Fruit fly (Drosophila melanogaster): ENCODE results near the gene Pfdn1.

The Pfdn1 gene

DNA sequence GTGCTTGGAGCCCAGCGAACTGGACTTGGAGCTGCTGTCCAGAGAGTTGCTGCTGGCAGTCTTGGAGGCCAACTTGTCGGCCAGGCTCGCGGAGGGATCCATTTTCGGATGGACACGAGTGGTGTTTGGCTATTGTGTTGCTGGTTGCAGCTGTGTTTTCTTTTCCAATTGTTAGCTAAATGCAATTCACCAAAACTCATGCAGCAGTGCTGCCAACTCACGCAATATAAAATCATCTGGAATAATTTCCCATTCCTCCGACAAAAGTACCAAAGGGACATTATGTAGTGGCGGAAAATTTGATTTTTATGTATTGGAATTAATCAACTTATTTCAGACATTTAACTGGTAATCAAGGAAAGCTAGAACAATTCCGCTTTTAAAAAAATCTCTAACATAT lies 32.2 kb upstream of the Pfdn1 start, which contains the start of gene mtm:
mtm (minus strand) TSS at position 306 of the 400 bp plus-strand sequence.
- TF ChIP-seq CG12299 (tag; optimal IDR thresholded peaks at IDR 0.05) (no peak), hbn (GFP tag; IDR thresholded peaks at IDR 0.05; ENCODE audit: partially characterized antibody) (0 out of 2 replicates have a peak, but pooled peaks have one; percentile 19), CG30431 (GFP tag; optimal IDR thresholded peaks at IDR 0.05) (no peak), MBD-R2 (GFP tag; IDR thresholded peaks at IDR 0.05) (peak; percentile 95), MESR4 (GFP tag; optimal IDR thresholded peaks at IDR 0.05) (peak; percentile 74), nerfin-1 (tag; optimal IDR thresholded peaks at IDR 0.05) (peak; percentile 69), E2f2 (GFP tag; IDR thresholded peaks at IDR 0.05) (peak; percentile 90), BEAF-32 (GFP tag; optimal IDR thresholded peaks at IDR 0.05) (peak; percentile 3), CG4617 (GFP tag; optimal IDR thresholded peaks at IDR 0.05; ENCODE audit: borderline replicate concordance) (peak; percentile 67), trem (tag; optimal IDR thresholded peaks at IDR 0.05) (peak; percentile 99), Dp (GFP tag; optimal IDR thresholded peaks at IDR 0.05) (peak; percentile 87), Opbp (GFP tag; IDR thresholded peaks at IDR 0.05; ENCODE audit: partially characterized antibody) (0 out of 3 replicates have a peak, but pooled peaks have one; percentile 30), CG2116 (GFP tag; optimal IDR thresholded peaks at IDR 0.05) (peak; percentile 12), maf-S (GFP tag; optimal IDR thresholded peaks at IDR 0.05) (no peak), YL-1 (GFP tag; optimal IDR thresholded peaks at IDR 0.05) (peak; percentile 47), phol (tag; optimal IDR thresholded peaks at IDR 0.05) (no peak), dpn (GFP tag; optimal IDR thresholded peaks at IDR 0.05) (no peak), CG31224 (GFP tag; IDR thresholded peaks at IDR 0.05) (no peak), Dbx (GFP tag; IDR thresholded peaks at IDR 0.05) (no peak), cato (GFP tag; optimal IDR thresholded peaks at IDR 0.05; ENCODE audit: borderline replicate concordance) (no peak), pzg (GFP tag; optimal IDR thresholded peaks at IDR 0.05) (peak; percentile 53), Xrp1 (GFP tag; IDR thresholded peaks at IDR 0.05) (no peak), CG15514 (GFP tag; optimal IDR thresholded peaks at IDR 0.05) (peak; percentile 21), stwl (tag; optimal IDR thresholded peaks at IDR 0.05) (peak; percentile 46), Elba2 (GFP tag; optimal IDR thresholded peaks at IDR 0.05) (peak; percentile 45), chinmo (GFP tag; IDR thresholded peaks at IDR 0.05; ENCODE audit: partially characterized antibody) (0 out of 4 replicates have a peak, but pooled peaks have one; percentile 41), CG33557 (GFP tag; optimal IDR thresholded peaks at IDR 0.05) (no peak), Dll (GFP tag; IDR thresholded peaks at IDR 0.05; ENCODE audit: partially characterized antibody) (0 out of 4 replicates have a peak, but pooled peaks have one; percentile 19), CG10267 (tag; optimal IDR thresholded peaks at IDR 0.05) (peak; percentile 4), amos (GFP tag; IDR thresholded peaks at IDR 0.05; ENCODE audit: partially characterized antibody) (peak; percentile 18; the same call in 1 of the 2 replicates), kah (GFP tag; optimal IDR thresholded peaks at IDR 0.05) (peak; percentile 35), Ets97D (GFP tag; optimal IDR thresholded peaks at IDR 0.05) (peak; percentile 43), CG3726 (GFP tag; IDR thresholded peaks at IDR 0.05) (no peak), inv (GFP tag; IDR thresholded peaks at IDR 0.05; ENCODE audit: partially characterized antibody) (no peak), gfzf (GFP tag; optimal IDR thresholded peaks at IDR 0.05) (peak; percentile 8), CG15011 (GFP tag; optimal IDR thresholded peaks at IDR 0.05) (no peak), NK7.1 (GFP tag; optimal IDR thresholded peaks at IDR 0.05) (no peak), sna (GFP tag; IDR thresholded peaks at IDR 0.05; ENCODE audit: partially characterized antibody) (0 out of 2 replicates have a peak, but pooled peaks have one; percentile 30), CG5245 (GFP tag; optimal IDR thresholded peaks at IDR 0.05) (no peak), CG1603 (tag; optimal IDR thresholded peaks at IDR 0.05) (peak; percentile 53), crp (GFP tag; optimal IDR thresholded peaks at IDR 0.05) (peak; percentile 40 to 91), H2.0 (GFP tag; IDR thresholded peaks at IDR 0.05) (no peak)

All from whole organism, embryonic.